Worm (Caenorhabditis elegans): ENCODE results near the gene C41H7.2.

Gene C41H7.2

DNA sequence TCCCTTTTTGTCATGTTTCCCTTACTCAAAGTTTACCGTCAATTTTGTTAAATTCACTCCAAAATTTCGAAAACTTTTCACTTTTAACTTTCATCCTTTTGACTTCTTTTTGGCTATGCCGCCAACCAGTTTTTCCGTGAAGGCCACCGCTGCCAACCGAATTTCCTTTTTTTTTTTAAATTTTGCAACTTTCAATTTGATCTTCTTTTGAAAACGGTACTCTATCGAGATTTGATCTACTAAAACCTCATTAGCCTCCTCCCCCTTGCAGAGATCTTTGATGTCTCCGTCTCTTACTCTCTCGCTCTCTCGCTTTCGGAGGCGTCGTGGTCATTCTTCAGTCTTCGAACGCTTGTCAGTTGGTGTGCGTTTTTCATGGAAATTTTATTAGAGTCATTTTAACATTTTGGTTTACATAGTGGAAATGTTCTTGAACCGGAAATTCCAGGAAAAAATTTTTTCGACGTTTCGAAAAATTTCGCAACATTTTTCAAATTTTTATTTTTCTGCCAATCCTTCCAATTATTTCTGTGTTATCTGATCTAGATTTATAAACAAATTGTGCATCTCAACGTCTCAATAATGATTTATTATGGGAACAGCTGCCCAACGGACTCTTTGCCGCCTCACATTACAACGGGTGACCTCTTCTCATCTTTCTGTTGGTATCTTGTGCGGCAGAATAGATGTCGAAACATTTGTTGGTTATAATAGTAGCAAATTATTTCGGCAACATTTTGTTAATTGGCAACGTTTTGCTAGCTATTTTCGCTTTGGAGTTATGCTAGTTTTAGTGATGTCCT, 19.8 kb upstream of the C41H7.2 start (continued):
- no peak for TF ChIP-seq xbp-1 (tag; optimal IDR thresholded peaks at IDR 0.05)
- peak; percentile 53 for TF ChIP-seq nhr-19 (GFP tag; conservative IDR thresholded peaks at IDR 0.05)
- TF ChIP-seq efl-3 (GFP tag; optimal IDR thresholded peaks at IDR 0.05): no peak
- no peak for TF ChIP-seq fkh-8 (tag; optimal IDR thresholded peaks at IDR 0.05)
- no peak for TF ChIP-seq ztf-4 (tag; optimal IDR thresholded peaks at IDR 0.05)
- no peak for TF ChIP-seq lir-3 (tag; optimal IDR thresholded peaks at IDR 0.05; ENCODE audit: poor library complexity)
- no peak for TF ChIP-seq C16A3.4 (tag; optimal IDR thresholded peaks at IDR 0.05)
- no peak for TF ChIP-seq F16B12.6 (tag; optimal IDR thresholded peaks at IDR 0.05)
- no peak for TF ChIP-seq mep-1 (tag; optimal IDR thresholded peaks at IDR 0.05)
- peak in 1 of 2 experiments; percentile 17 for TF ChIP-seq lsy-2 (tag; optimal IDR thresholded peaks at IDR 0.05)
- peak; percentile 81 for TF ChIP-seq rnt-1 (tag; optimal IDR thresholded peaks at IDR 0.05)
- peak in 1 of 6 experiments; percentile 39 for TF ChIP-seq elt-3 (tag; optimal IDR thresholded peaks at IDR 0.05)
- no peak for TF ChIP-seq ces-1 (GFP tag; optimal IDR thresholded peaks at IDR 0.05)
- TF ChIP-seq aly-2 (tag; optimal IDR thresholded peaks at IDR 0.05): no peak
- peak; percentile 95 for TF ChIP-seq nhr-85 (tag)
- TF ChIP-seq Y116A8C.19 (tag; optimal IDR thresholded peaks at IDR 0.05; ENCODE audit: borderline replicate concordance): no peak
- TF ChIP-seq ceh-90 (tag; optimal IDR thresholded peaks at IDR 0.05): no peak
- no peak for TF ChIP-seq tbx-2 (tag; optimal IDR thresholded peaks at IDR 0.05)
- TF ChIP-seq lin-14 (GFP tag; optimal IDR thresholded peaks at IDR 0.05): peak; percentile 66
- no peak for TF ChIP-seq unc-30 (tag; optimal IDR thresholded peaks at IDR 0.05)
- peak; percentile 18 for TF ChIP-seq lin-13 (GFP tag; optimal IDR thresholded peaks at IDR 0.05)
- no peak for TF ChIP-seq pag-3 (tag; optimal IDR thresholded peaks at IDR 0.05; ENCODE audit: borderline replicate concordance, insufficient read depth)
- no peak for TF ChIP-seq snpc-4 (tag; optimal IDR thresholded peaks at IDR 0.05)
- peak; percentile 98 for TF ChIP-seq blmp-1 (tag; optimal IDR thresholded peaks at IDR 0.05)
- no peak for TF ChIP-seq irx-1 (tag; optimal IDR thresholded peaks at IDR 0.05)
- peak; percentile 8 for TF ChIP-seq nhr-47 (tag; optimal IDR thresholded peaks at IDR 0.05)
- TF ChIP-seq fkh-10 (GFP tag; optimal IDR thresholded peaks at IDR 0.05): no peak
- no peak for TF ChIP-seq dsc-1 (tag; optimal IDR thresholded peaks at IDR 0.05)
- no peak for TF ChIP-seq egl-13 (tag; optimal IDR thresholded peaks at IDR 0.05)
- peak; percentile 88 for TF ChIP-seq grh-1 (GFP tag; IDR thresholded peaks at IDR 0.05)
- TF ChIP-seq snu-23 (GFP tag; optimal IDR thresholded peaks at IDR 0.05): peak; percentile 13
- peak; percentile 19 for TF ChIP-seq unc-130 (tag; optimal IDR thresholded peaks at IDR 0.05)

DNA sequence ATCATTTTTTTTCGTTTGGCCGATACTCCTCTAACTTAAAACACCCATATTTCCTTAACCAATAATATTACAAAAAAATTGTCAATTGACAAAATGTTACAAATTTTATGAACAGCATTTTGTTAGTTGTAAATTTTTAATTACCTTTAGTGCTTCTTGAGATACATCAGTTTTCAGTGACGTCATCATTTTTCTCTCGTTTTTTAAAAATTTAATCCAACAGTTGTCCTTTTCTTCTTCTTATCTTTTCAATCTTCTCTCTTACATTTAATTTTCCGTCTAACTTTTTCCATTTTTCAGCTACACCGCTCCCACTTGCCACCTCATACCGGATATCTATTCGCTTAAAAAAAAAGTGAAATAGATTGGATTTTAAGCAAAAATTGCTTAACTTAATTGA, 17.9 kb upstream of the C41H7.2 start, which contains the start of gene lido-8:
lido-8 (plus strand) TSS at position 301 of the 400 bp plus-strand sequence.
- TF ChIP-seq hpl-2 (GFP tag; optimal IDR thresholded peaks at IDR 0.05): no peak
- TF ChIP-seq zag-1 (tag; optimal IDR thresholded peaks at IDR 0.05): no peak
- TF ChIP-seq nhr-237 (tag; optimal IDR thresholded peaks at IDR 0.05): no peak
- no peak for TF ChIP-seq efl-3 (GFP tag; optimal IDR thresholded peaks at IDR 0.05)

- TF ChIP-seq fkh-8 (tag; optimal IDR thresholded peaks at IDR 0.05) (no peak), unc-62 (GFP tag; optimal IDR thresholded peaks at IDR 0.05) (no peak), fos-1 (tag; optimal IDR thresholded peaks at IDR 0.05) (no peak), nhr-12 (tag; optimal IDR thresholded peaks at IDR 0.05) (no peak), ceh-82 (tag; optimal IDR thresholded peaks at IDR 0.05) (no peak), C04F5.9 (tag; optimal IDR thresholded peaks at IDR 0.05) (no peak), sptf-1 (tag; optimal IDR thresholded peaks at IDR 0.05) (no peak), nhr-20 (tag; optimal IDR thresholded peaks at IDR 0.05) (no peak), mef-2 (tag; optimal IDR thresholded peaks at IDR 0.05) (no peak), tbx-2 (tag; optimal IDR thresholded peaks at IDR 0.05) (no peak), lsy-2 (tag; optimal IDR thresholded peaks at IDR 0.05) (no peak), nhr-76 (tag; optimal IDR thresholded peaks at IDR 0.05) (no peak), nhr-237 (tag; optimal IDR thresholded peaks at IDR 0.05) (no peak), pax-3 (tag; optimal IDR thresholded peaks at IDR 0.05) (no peak), dsc-1 (tag; optimal IDR thresholded peaks at IDR 0.05) (no peak), jun-1 (tag; optimal IDR thresholded peaks at IDR 0.05) (no peak), elt-3 (tag; optimal IDR thresholded peaks at IDR 0.05) (no peak), nhr-85 (tag) (no peak)
Observed at ce11 chrII:2997828-2998441, 16.7 kb upstream of the C41H7.2 start.

All from whole organism, L1 larva.